Worm (Caenorhabditis elegans): ENCODE results near the gene mrp-8.

The mrp-8 gene

ce11 chrIII:12273598-12274090 lies 29.3 kb downstream of the mrp-8 start, which contains the start of the genes Y75B8A.24 and Y75B8A.25:
Gene Y75B8A.24, minus strand, starts transcription at chrIII:12273752.
Gene Y75B8A.25, plus strand, starts transcription at chrIII:12274040.
- TF ChIP-seq ces-1 (GFP tag; optimal IDR thresholded peaks at IDR 0.05) (peak; percentile 76), ceh-83 (GFP tag; optimal IDR thresholded peaks at IDR 0.05) (no peak), lsy-2 (tag; optimal IDR thresholded peaks at IDR 0.05) (peak; percentile 19), nhr-237 (tag; optimal IDR thresholded peaks at IDR 0.05) (no peak), lin-13 (tag; optimal IDR thresholded peaks at IDR 0.05) (peak; percentile 42), ceh-39 (tag; optimal IDR thresholded peaks at IDR 0.05) (peak; percentile 71), pha-4 (tag; optimal IDR thresholded peaks at IDR 0.05) (no peak), nhr-28 (tag; optimal IDR thresholded peaks at IDR 0.05) (no peak)

DNA sequence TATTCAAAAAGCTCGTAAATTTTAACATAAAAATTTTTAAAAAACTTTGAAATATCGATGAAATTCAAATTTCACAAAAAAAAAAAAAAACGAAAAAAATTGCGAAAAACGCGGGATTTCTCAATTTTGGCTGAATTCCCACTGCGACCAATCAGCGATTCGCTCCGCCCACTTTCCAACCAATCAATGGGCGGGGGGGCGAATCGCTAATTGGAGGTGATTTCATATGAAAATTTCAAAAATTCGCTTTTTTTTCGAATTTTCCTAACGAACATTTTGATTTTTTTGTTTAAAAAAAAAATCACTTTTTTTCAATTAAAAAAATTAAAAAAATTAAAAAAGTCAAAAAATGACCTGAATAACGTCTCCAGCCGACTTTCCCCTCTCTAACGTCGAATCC lies 32.6 kb downstream of the mrp-8 start:
- TF ChIP-seq unc-39 (tag; optimal IDR thresholded peaks at IDR 0.05) (no peak), nhr-2 (tag; optimal IDR thresholded peaks at IDR 0.05) (no peak), flh-1 (GFP tag; optimal IDR thresholded peaks at IDR 0.05) (no peak), mls-2 (tag; optimal IDR thresholded peaks at IDR 0.05) (no peak), cnd-1 (tag; optimal IDR thresholded peaks at IDR 0.05) (no peak), mep-1 (tag; optimal IDR thresholded peaks at IDR 0.05) (no peak), pha-4 (tag; optimal IDR thresholded peaks at IDR 0.05) (no peak), nhr-76 (tag; optimal IDR thresholded peaks at IDR 0.05) (no peak), nhr-12 (tag; optimal IDR thresholded peaks at IDR 0.05) (no peak), bed-3 (GFP tag; optimal IDR thresholded peaks at IDR 0.05) (no peak), lin-32 (GFP tag; optimal IDR thresholded peaks at IDR 0.05) (no peak), ham-2 (GFP tag; optimal IDR thresholded peaks at IDR 0.05) (no peak), unc-120 (tag; optimal IDR thresholded peaks at IDR 0.05; ENCODE audit: poor library complexity, severe bottlenecking) (no peak)

DNA sequence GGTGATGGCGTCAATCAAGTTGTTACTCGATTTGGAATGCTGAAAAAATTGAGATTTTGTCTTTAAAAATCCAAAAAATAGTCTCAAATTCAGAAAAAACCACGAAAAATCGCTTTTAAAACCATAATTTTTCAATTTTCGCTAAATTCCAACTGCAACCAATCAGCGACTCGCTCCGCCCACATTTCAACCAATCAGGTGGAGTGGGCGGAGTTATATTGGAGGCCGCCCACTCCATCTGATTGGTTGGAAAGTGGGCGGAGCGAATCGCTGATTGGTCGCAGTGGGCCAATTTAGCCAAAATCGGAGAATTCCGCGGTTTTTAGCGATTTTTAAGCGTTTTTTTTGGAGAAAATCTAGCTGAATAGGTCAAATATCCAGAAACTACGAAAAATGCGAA lies 33.2 kb downstream of the mrp-8 start:
- TF ChIP-seq drap-1 (GFP tag; optimal IDR thresholded peaks at IDR 0.05) (no peak), sptf-1 (tag; optimal IDR thresholded peaks at IDR 0.05) (no peak), elt-3 (tag; optimal IDR thresholded peaks at IDR 0.05) (no peak), ztf-11 (tag; optimal IDR thresholded peaks at IDR 0.05) (no peak), nhr-2 (tag; optimal IDR thresholded peaks at IDR 0.05) (no peak), tbx-8 (GFP tag; optimal IDR thresholded peaks at IDR 0.05) (no peak), cnd-1 (tag; optimal IDR thresholded peaks at IDR 0.05) (no peak), bed-3 (GFP tag; optimal IDR thresholded peaks at IDR 0.05) (no peak), mls-2 (tag; optimal IDR thresholded peaks at IDR 0.05) (no peak), unc-62 (GFP tag; optimal IDR thresholded peaks at IDR 0.05) (no peak), pha-4 (tag; optimal IDR thresholded peaks at IDR 0.05) (no peak), mab-5 (tag; optimal IDR thresholded peaks at IDR 0.05) (no peak), ceh-43 (GFP tag; optimal IDR thresholded peaks at IDR 0.05) (no peak), nhr-76 (tag; optimal IDR thresholded peaks at IDR 0.05) (no peak), ceh-39 (tag; optimal IDR thresholded peaks at IDR 0.05) (no peak), unc-39 (tag; optimal IDR thresholded peaks at IDR 0.05) (no peak), flh-1 (GFP tag; optimal IDR thresholded peaks at IDR 0.05) (no peak), ham-2 (GFP tag; optimal IDR thresholded peaks at IDR 0.05) (no peak)

- no peak for TF ChIP-seq zip-8 (tag; optimal IDR thresholded peaks at IDR 0.05)
Measured at ce11 chrIII:12260413-12260812, 42.6 kb downstream of the mrp-8 start.

DNA sequence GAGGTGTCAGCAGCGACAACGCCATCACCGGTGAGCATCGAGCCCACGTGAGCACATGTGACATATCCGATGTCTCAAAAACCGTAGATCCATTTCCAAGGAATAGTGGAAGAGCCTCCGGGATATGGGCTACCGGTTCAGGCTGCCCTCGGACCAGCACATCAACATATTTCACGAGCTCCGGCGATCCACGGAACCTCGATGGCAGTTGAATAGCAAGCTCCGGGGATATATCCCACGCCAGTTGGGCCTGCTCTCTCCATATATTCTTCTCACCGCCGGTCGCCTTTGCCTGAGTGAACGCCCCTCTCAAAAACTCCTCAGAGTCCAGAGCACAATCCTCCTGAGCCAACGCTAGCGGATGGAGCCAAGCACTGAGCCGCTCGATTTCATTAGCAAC lies 43.2 kb downstream of the mrp-8 start:
- no peak for TF ChIP-seq nhr-28 (tag; optimal IDR thresholded peaks at IDR 0.05)
- no peak for TF ChIP-seq mls-2 (tag; optimal IDR thresholded peaks at IDR 0.05)

- no peak for TF ChIP-seq sem-2 (GFP tag; optimal IDR thresholded peaks at IDR 0.05)
Measured at ce11 chrIII:12253342-12253741, 49.6 kb downstream of the mrp-8 start.

ce11 chrIII:12251178-12251577 lies 51.8 kb downstream of the mrp-8 start:
- TF ChIP-seq nhr-237 (tag; optimal IDR thresholded peaks at IDR 0.05) (no peak), ztf-11 (tag; optimal IDR thresholded peaks at IDR 0.05) (no peak), ceh-43 (GFP tag; optimal IDR thresholded peaks at IDR 0.05) (no peak), blmp-1 (tag; optimal IDR thresholded peaks at IDR 0.05) (no peak), drap-1 (GFP tag; optimal IDR thresholded peaks at IDR 0.05) (no peak), mep-1 (tag; optimal IDR thresholded peaks at IDR 0.05) (no peak), lsy-2 (tag; optimal IDR thresholded peaks at IDR 0.05) (no peak), cnd-1 (tag; optimal IDR thresholded peaks at IDR 0.05) (no peak), unc-120 (tag; optimal IDR thresholded peaks at IDR 0.05; ENCODE audit: poor library complexity, severe bottlenecking) (no peak), flh-1 (GFP tag; optimal IDR thresholded peaks at IDR 0.05) (no peak), snpc-4 (tag; optimal IDR thresholded peaks at IDR 0.05) (no peak), nhr-76 (tag; optimal IDR thresholded peaks at IDR 0.05) (no peak)
